Fruit fly (Drosophila melanogaster): ENCODE measurements around the gene CG9259.
A peak's percentile ranks its signal among the peaks of the same experiment; 100 is the strongest.

CG9259 gene

dm6 chr2L:21108759-21109282 lies 19.6 kb downstream of the CG9259 start (continued):
- TF ChIP-seq esg (GFP tag; conservative IDR thresholded peaks at IDR 0.05) (peak; percentile 58; the same call in 1 of the 2 replicates), amos (GFP tag; IDR thresholded peaks at IDR 0.05; ENCODE audit: partially characterized antibody) (no peak), CG1529 (GFP tag; optimal IDR thresholded peaks at IDR 0.05) (peak; percentile 50), CG34376 (GFP tag; optimal IDR thresholded peaks at IDR 0.05) (no peak), btn (GFP tag; optimal IDR thresholded peaks at IDR 0.05) (peak; percentile 33), Opbp (GFP tag; IDR thresholded peaks at IDR 0.05; ENCODE audit: partially characterized antibody) (no peak), CG13775 (GFP tag; optimal IDR thresholded peaks at IDR 0.05) (peak; percentile 67), slou (GFP tag; optimal IDR thresholded peaks at IDR 0.05) (peak; percentile 10), row (GFP tag; IDR thresholded peaks at IDR 0.05) (peak; percentile 73), CG4424 (GFP tag; optimal IDR thresholded peaks at IDR 0.05) (peak; percentile 40), CG30431 (GFP tag; optimal IDR thresholded peaks at IDR 0.05) (peak; percentile 66), crc (GFP tag; optimal IDR thresholded peaks at IDR 0.05) (no peak), CG7963 (GFP tag; IDR thresholded peaks at IDR 0.05; ENCODE audit: partially characterized antibody) (no peak), ind (GFP tag; optimal IDR thresholded peaks at IDR 0.05) (no peak), CG16863 (GFP tag; optimal IDR thresholded peaks at IDR 0.05) (peak; percentile 53), Bgb (GFP tag; IDR thresholded peaks at IDR 0.05; ENCODE audit: partially characterized antibody) (no peak), Dip3 (GFP tag; optimal IDR thresholded peaks at IDR 0.05) (no peak), zfh1 (GFP tag; IDR thresholded peaks at IDR 0.05) (peak; percentile 78), CG7556 (GFP tag; optimal IDR thresholded peaks at IDR 0.05) (peak; percentile 49), CG8944 (GFP tag; optimal IDR thresholded peaks at IDR 0.05) (peak; percentile 22), Doc2 (GFP tag; IDR thresholded peaks at IDR 0.05) (no peak), CG9817 (tag; optimal IDR thresholded peaks at IDR 0.05) (peak; percentile 21), usp (GFP tag; optimal IDR thresholded peaks at IDR 0.05) (no peak), CG16779 (GFP tag; IDR thresholded peaks at IDR 0.05) (no peak), repo (GFP tag; optimal IDR thresholded peaks at IDR 0.05) (no peak), Sry-δ (GFP tag; optimal IDR thresholded peaks at IDR 0.05) (peak; percentile 10), ap (GFP tag; IDR thresholded peaks at IDR 0.05) (no peak), CG8089 (GFP tag; optimal IDR thresholded peaks at IDR 0.05) (no peak), dm (GFP tag; optimal IDR thresholded peaks at IDR 0.05) (peak; percentile 25), nom (GFP tag; optimal IDR thresholded peaks at IDR 0.05) (no peak), TFAM (GFP tag; optimal IDR thresholded peaks at IDR 0.05) (no peak), CG11723 (GFP tag; optimal IDR thresholded peaks at IDR 0.05) (peak; percentile 37), bbx (GFP tag; IDR thresholded peaks at IDR 0.05; ENCODE audit: partially characterized antibody) (no peak), pb (GFP tag; optimal IDR thresholded peaks at IDR 0.05) (peak; percentile 26), Poxn (GFP tag; IDR thresholded peaks at IDR 0.05) (no peak), exex (tag; optimal IDR thresholded peaks at IDR 0.05) (no peak), CG6854 (GFP tag; optimal IDR thresholded peaks at IDR 0.05) (no peak), Med (GFP tag) (peak; percentile 74), sisA (GFP tag; IDR thresholded peaks at IDR 0.05) (no peak; the same call in 1 of the 2 replicates), pros (GFP tag; optimal IDR thresholded peaks at IDR 0.05) (no peak), CG7928 (GFP tag; optimal IDR thresholded peaks at IDR 0.05) (no peak), Trl (optimal IDR thresholded peaks at IDR 0.05) (no peak), Trl (GFP tag; optimal IDR thresholded peaks at IDR 0.05) (peak; percentile 23), ash1 (GFP tag; optimal IDR thresholded peaks at IDR 0.05) (no peak), CG2712 (tag; optimal IDR thresholded peaks at IDR 0.05) (peak; percentile 76), z (GFP tag; IDR thresholded peaks at IDR 0.05) (no peak), CG7987 (GFP tag; optimal IDR thresholded peaks at IDR 0.05) (no peak), CG17359 (tag; optimal IDR thresholded peaks at IDR 0.05) (peak; percentile 38), CG13123 (GFP tag; optimal IDR thresholded peaks at IDR 0.05) (peak; percentile 3), Mad (GFP tag; optimal IDR thresholded peaks at IDR 0.05) (peak; percentile 63), Ets97D (GFP tag; optimal IDR thresholded peaks at IDR 0.05) (peak; percentile 38), croc (GFP tag; conservative IDR thresholded peaks at IDR 0.05) (peak; percentile 27; the same call in 1 of the 3 replicates)

Measured in whole organism, embryonic.